Worm (Caenorhabditis elegans) whole organism, L4 larva: Measurements from ENCODE around the gene agt-2.

Experiments used
- daf-12 ChIP-seq: fragments of 150-350 bp; optimal IDR thresholded peaks from 2 replicates; lab custom pipeline; 2014; ENCODE audit warnings: missing biosample characterization, missing genetic modification reagents, missing genetic modification characterization
- daf-16 ChIP-seq, 3 experiments: sonication (generic microtip); optimal IDR thresholded peaks; 2 replicates each; lab custom pipeline; 2016 to 2017; ENCODE audit warnings: missing genetic modification characterization in 3 of 3, missing genetic modification reagents in 3 of 3, mild to moderate bottlenecking in 2 of 3, missing compliant biosample characterization in 2 of 3, missing biosample characterization in 1 of 3, moderate library complexity in 1 of 3
- hlh-11 ChIP-seq: fragments of 200-800 bp; sonication (Bioruptor generic); optimal IDR thresholded peaks from 2 replicates; lab custom pipeline; 2018; ENCODE audit warnings: mild to moderate bottlenecking, missing genetic modification characterization, missing compliant biosample characterization
- nhr-28 ChIP-seq: fragments of 150-350 bp; optimal IDR thresholded peaks from 2 replicates; lab custom pipeline; 2014; ENCODE audit warnings: missing biosample characterization, missing genetic modification characterization
- pha-4 ChIP-seq, 2 experiments: fragments of 150-350 bp in 1 of 2; fragments of 200-800 bp in 1 of 2; sonication (Bioruptor generic) in 1 of 2; IDR thresholded peaks in 1 of 2; optimal IDR thresholded peaks in 1 of 2; 2 replicates each; pipeline versions ENCODE4 v1.3.6 to Lab custom; 2014 to 2022; ENCODE audit warnings: missing genetic modification characterization in 2 of 2, missing genetic modification reagents in 2 of 2, missing biosample characterization in 1 of 2, missing compliant biosample characterization in 1 of 2

The agt-2 gene

DNA sequence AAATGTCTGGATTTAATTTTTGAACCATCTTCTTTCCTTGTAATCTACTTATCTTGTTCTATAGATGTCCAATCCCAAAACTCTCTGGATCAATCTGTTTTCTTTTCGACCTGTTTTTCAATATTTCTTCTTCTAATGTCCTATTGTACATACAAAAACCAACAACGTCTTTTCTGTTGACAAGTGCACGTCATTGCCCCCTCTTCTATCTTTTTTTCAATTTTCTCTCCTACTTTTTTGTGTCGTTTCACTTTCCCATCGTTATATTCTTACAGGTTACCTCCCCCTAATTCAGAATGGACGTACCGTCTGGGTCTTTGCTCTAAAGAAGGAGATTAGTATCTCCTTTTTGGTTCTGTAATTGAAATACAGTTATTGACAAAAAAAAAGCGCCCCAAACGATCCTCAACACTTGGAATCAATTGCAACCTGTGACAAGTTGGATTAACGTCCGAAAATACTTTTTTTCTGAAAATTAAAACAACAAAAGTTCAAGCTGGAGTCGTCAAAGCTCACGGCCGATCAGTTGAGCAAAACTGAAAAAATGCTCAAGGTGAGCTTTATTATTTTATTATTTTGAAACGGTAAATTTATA, 50.8 kb downstream of the agt-2 start, which contains the start of gene vhp-1:
Gene vhp-1 (plus strand): TSS at position 545 of the 595 bp plus-strand sequence.
- TF ChIP-seq pha-4 (GFP tag; IDR thresholded peaks at IDR 0.05; lab: Robert Waterston, UW) (no peak), pha-4 (tag; optimal IDR thresholded peaks at IDR 0.05; lab: Kevin White, UChicago) (peak; percentile 15), hlh-11 (tag; lab: Kevin White, UChicago) (peak; percentile 26), daf-12 (no peak), daf-16 (GFP tag; optimal IDR thresholded peaks at IDR 0.05; lab: Kevin White, UChicago) (no peak), daf-16 (tag; optimal IDR thresholded peaks at IDR 0.05; lab: Kevin White, UChicago) (peak; percentile 20), nhr-28 (tag; lab: Kevin White, UChicago) (peak; percentile 32)
